Fruit fly (Drosophila melanogaster) Kc167 (cell line): ENCODE data around the gene Kap-alpha3.

Experiments
- Myc ChIP-seq: fragments of >200 bp; optimal IDR thresholded peaks from 2 replicates; lab custom pipeline; 2017; ENCODE audit warnings: missing external identifiers
- Sin3A ChIP-seq: fragments of >200 bp; optimal IDR thresholded peaks from 2 replicates; lab custom pipeline; 2018; ENCODE audit warnings: missing external identifiers
- h ChIP-seq: fragments of >200 bp; optimal IDR thresholded peaks from 3 replicates; lab custom pipeline; 2018; ENCODE audit warnings: missing external identifiers
- insv ChIP-seq: fragments of >200 bp; optimal IDR thresholded peaks from 3 replicates; lab custom pipeline; 2018; ENCODE audit warnings: missing external identifiers
- psq ChIP-seq: fragments of >200 bp; optimal IDR thresholded peaks from 2 replicates; lab custom pipeline; 2017; ENCODE audit warnings: missing external identifiers
- ttk ChIP-seq: sonication (Bioruptor generic); optimal IDR thresholded peaks from 2 replicates; lab custom pipeline; 2017; ENCODE audit warnings: missing external identifiers

The Kap-alpha3 gene

dm6 chr3R:9604445-9605020 is 27.0 kb upstream of the Kap-alpha3 start:
- TF ChIP-seq ttk (lab: Kevin White, UChicago) (no peak), Sin3A (lab: Kevin White, UChicago) (no peak), h (lab: Kevin White, UChicago) (no peak), insv (lab: Kevin White, UChicago) (no peak), Myc (lab: Kevin White, UChicago) (no peak)

dm6 chr3R:9603022-9603942 is 25.7 kb upstream of the Kap-alpha3 start:
- TF ChIP-seq Sin3A (lab: Kevin White, UChicago): no peak
- no peak for TF ChIP-seq ttk (lab: Kevin White, UChicago)
- no peak for TF ChIP-seq h (lab: Kevin White, UChicago)
- TF ChIP-seq psq (lab: Kevin White, UChicago): no peak
- TF ChIP-seq Myc (lab: Kevin White, UChicago): no peak
- no peak for TF ChIP-seq insv (lab: Kevin White, UChicago)

- no peak for TF ChIP-seq insv (lab: Kevin White, UChicago)
- no peak for TF ChIP-seq psq (lab: Kevin White, UChicago)
- no peak for TF ChIP-seq Sin3A (lab: Kevin White, UChicago)
- TF ChIP-seq h (lab: Kevin White, UChicago): no peak
- TF ChIP-seq ttk (lab: Kevin White, UChicago): no peak
- no peak for TF ChIP-seq Myc (lab: Kevin White, UChicago)
Observed at dm6 chr3R:9601949-9602348, 24.4 kb upstream of the Kap-alpha3 start.

dm6 chr3R:9600558-9600959 is 23.0 kb upstream of the Kap-alpha3 start:
- TF ChIP-seq psq (lab: Kevin White, UChicago) (no peak), Myc (lab: Kevin White, UChicago) (no peak), h (lab: Kevin White, UChicago) (no peak), Sin3A (lab: Kevin White, UChicago) (no peak), insv (lab: Kevin White, UChicago) (no peak), ttk (lab: Kevin White, UChicago) (no peak)

dm6 chr3R:9598099-9598498 is 20.6 kb upstream of the Kap-alpha3 start:
- TF ChIP-seq h (lab: Kevin White, UChicago): no peak
- no peak for TF ChIP-seq ttk (lab: Kevin White, UChicago)
- no peak for TF ChIP-seq insv (lab: Kevin White, UChicago)
- no peak for TF ChIP-seq Myc (lab: Kevin White, UChicago)
- TF ChIP-seq psq (lab: Kevin White, UChicago): no peak
- TF ChIP-seq Sin3A (lab: Kevin White, UChicago): no peak

dm6 chr3R:9596615-9597014 is 19.1 kb upstream of the Kap-alpha3 start:
- TF ChIP-seq ttk (lab: Kevin White, UChicago) (no peak), psq (lab: Kevin White, UChicago) (no peak), insv (lab: Kevin White, UChicago) (no peak), Sin3A (lab: Kevin White, UChicago) (no peak), h (lab: Kevin White, UChicago) (no peak), Myc (lab: Kevin White, UChicago) (no peak)

- no peak for TF ChIP-seq Myc (lab: Kevin White, UChicago)
- no peak for TF ChIP-seq insv (lab: Kevin White, UChicago)
- no peak for TF ChIP-seq ttk (lab: Kevin White, UChicago)
- no peak for TF ChIP-seq psq (lab: Kevin White, UChicago)
- TF ChIP-seq Sin3A (lab: Kevin White, UChicago): no peak
- no peak for TF ChIP-seq h (lab: Kevin White, UChicago)
Observed at dm6 chr3R:9595681-9596357, 18.3 kb upstream of the Kap-alpha3 start.

- TF ChIP-seq h (lab: Kevin White, UChicago): no peak
- no peak for TF ChIP-seq Myc (lab: Kevin White, UChicago)
- no peak for TF ChIP-seq Sin3A (lab: Kevin White, UChicago)
- no peak for TF ChIP-seq ttk (lab: Kevin White, UChicago)
- no peak for TF ChIP-seq insv (lab: Kevin White, UChicago)
- no peak for TF ChIP-seq psq (lab: Kevin White, UChicago)
Observed at dm6 chr3R:9594839-9595238, 17.3 kb upstream of the Kap-alpha3 start.

dm6 chr3R:9594251-9594581 is 16.7 kb upstream of the Kap-alpha3 start:
- TF ChIP-seq Myc (lab: Kevin White, UChicago) (no peak), ttk (lab: Kevin White, UChicago) (no peak), Sin3A (lab: Kevin White, UChicago) (no peak), insv (lab: Kevin White, UChicago) (no peak), psq (lab: Kevin White, UChicago) (no peak), h (lab: Kevin White, UChicago) (no peak)

dm6 chr3R:9593408-9594250 is 16.1 kb upstream of the Kap-alpha3 start:
- TF ChIP-seq Sin3A (lab: Kevin White, UChicago) (no peak), psq (lab: Kevin White, UChicago) (no peak), insv (lab: Kevin White, UChicago) (no peak), h (lab: Kevin White, UChicago) (no peak), Myc (lab: Kevin White, UChicago) (no peak), ttk (lab: Kevin White, UChicago) (no peak)
